Worm (Caenorhabditis elegans) whole organism, mixed stage, embryonic: Measurements from ENCODE around the gene cyp-35B2.

ENCODE experiments used
- nhr-76 ChIP-seq: sonication (generic microtip); optimal IDR thresholded peaks from 2 replicates; lab custom pipeline; 2017; ENCODE audit warnings: missing biosample characterization, missing genetic modification characterization
- pha-4 ChIP-seq: fragments of 150-350 bp; optimal IDR thresholded peaks from 2 replicates; lab custom pipeline; 2018; ENCODE audit warnings: missing biosample characterization, missing genetic modification reagents, missing genetic modification characterization

The cyp-35B2 gene

ce11 chrV:3994048-3994447 is 52.1 kb downstream of the cyp-35B2 start, which contains the start of gene K09D9.9:
K09D9.9 (minus strand) TSS chrV:3994148.
- TF ChIP-seq pha-4 (tag; lab: Kevin White, UChicago): no peak
- no peak for TF ChIP-seq nhr-76 (tag; lab: Kevin White, UChicago)
